Fruit fly (Drosophila melanogaster): ENCODE results near the gene mRpS34.
A peak's percentile ranks its signal among the peaks of the same experiment; 100 is the strongest.

mRpS34 gene

dm6 chr3L:16334876-16335275 is 13.0 kb upstream of the mRpS34 start (continued):
- no peak for TF ChIP-seq CG5953 (GFP tag; IDR thresholded peaks at IDR 0.05)
- TF ChIP-seq CG17186 (GFP tag; optimal IDR thresholded peaks at IDR 0.05), result no peak
- no peak for TF ChIP-seq unpg (GFP tag; optimal IDR thresholded peaks at IDR 0.05)
- TF ChIP-seq HHEX (GFP tag; optimal IDR thresholded peaks at IDR 0.05), result no peak
- no peak for TF ChIP-seq CG18599 (GFP tag; optimal IDR thresholded peaks at IDR 0.05)
- no peak for TF ChIP-seq Optix (GFP tag; IDR thresholded peaks at IDR 0.05)
- no peak for TF ChIP-seq H2.0 (GFP tag; IDR thresholded peaks at IDR 0.05)
- TF ChIP-seq HLH54F (GFP tag; optimal IDR thresholded peaks at IDR 0.05), result no peak
- no peak for TF ChIP-seq h (optimal IDR thresholded peaks at IDR 0.05)
- TF ChIP-seq CG17612 (GFP tag; IDR thresholded peaks at IDR 0.05), result peak; percentile 35; the same call in 1 of the 2 replicates
- no peak for TF ChIP-seq Hr3 (GFP tag; optimal IDR thresholded peaks at IDR 0.05)
- TF ChIP-seq bab2 (GFP tag; optimal IDR thresholded peaks at IDR 0.05), result no peak
- peak in 1 of 3 experiments; percentile 53 for TF ChIP-seq lola (GFP tag; optimal IDR thresholded peaks at IDR 0.05)
- no peak for TF ChIP-seq Mrtf (GFP tag; IDR thresholded peaks at IDR 0.05)
- TF ChIP-seq Deaf1 (tag; optimal IDR thresholded peaks at IDR 0.05), result no peak
- TF ChIP-seq CG12219 (GFP tag; optimal IDR thresholded peaks at IDR 0.05), result no peak
- peak; percentile 18; the same call in 1 of the 2 replicates for TF ChIP-seq Bgb (GFP tag; IDR thresholded peaks at IDR 0.05; ENCODE audit: partially characterized antibody)
- TF ChIP-seq CG8290 (GFP tag; optimal IDR thresholded peaks at IDR 0.05), result no peak
- TF ChIP-seq CG8290 (tag; optimal IDR thresholded peaks at IDR 0.05), result peak in 1 of 2 experiments; percentile 31
- TF ChIP-seq CG9876 (GFP tag; optimal IDR thresholded peaks at IDR 0.05), result no peak
- no peak for TF ChIP-seq Side (GFP tag; optimal IDR thresholded peaks at IDR 0.05)
- TF ChIP-seq dmrt99B (tag; optimal IDR thresholded peaks at IDR 0.05), result no peak
- no peak for TF ChIP-seq ash1 (GFP tag; optimal IDR thresholded peaks at IDR 0.05)
- no peak for TF ChIP-seq D19B (GFP tag; optimal IDR thresholded peaks at IDR 0.05)
- TF ChIP-seq CG12769 (tag; optimal IDR thresholded peaks at IDR 0.05), result peak; percentile 46

- no peak for TF ChIP-seq H2.0 (GFP tag; IDR thresholded peaks at IDR 0.05)
- TF ChIP-seq CG32772 (GFP tag; IDR thresholded peaks at IDR 0.05), result no peak
- TF ChIP-seq CG3163 (GFP tag; optimal IDR thresholded peaks at IDR 0.05), result no peak
- TF ChIP-seq crc (GFP tag; optimal IDR thresholded peaks at IDR 0.05), result no peak
- TF ChIP-seq Hr3 (GFP tag; optimal IDR thresholded peaks at IDR 0.05), result no peak
- no peak for TF ChIP-seq scrt (GFP tag; optimal IDR thresholded peaks at IDR 0.05)
- TF ChIP-seq Poxn (GFP tag; IDR thresholded peaks at IDR 0.05), result no peak
- no peak for TF ChIP-seq unc-4 (GFP tag; IDR thresholded peaks at IDR 0.05; ENCODE audit: partially characterized antibody)
- no peak for TF ChIP-seq CG31224 (GFP tag; IDR thresholded peaks at IDR 0.05)
- TF ChIP-seq bowl (GFP tag; IDR thresholded peaks at IDR 0.05), result no peak
- peak; percentile 48 for TF ChIP-seq ftz-f1 (GFP tag; optimal IDR thresholded peaks at IDR 0.05)
- TF ChIP-seq CG17829 (tag; optimal IDR thresholded peaks at IDR 0.05), result no peak
- TF ChIP-seq fru (optimal IDR thresholded peaks at IDR 0.05), result no peak
- TF ChIP-seq CG34422 (GFP tag; IDR thresholded peaks at IDR 0.05), result no peak
- TF ChIP-seq schlank (tag; optimal IDR thresholded peaks at IDR 0.05), result no peak
- TF ChIP-seq bsh (GFP tag; optimal IDR thresholded peaks at IDR 0.05), result no peak
- TF ChIP-seq Antp (GFP tag; optimal IDR thresholded peaks at IDR 0.05), result no peak
- no peak for TF ChIP-seq ci (GFP tag; IDR thresholded peaks at IDR 0.05)
- TF ChIP-seq eyg (GFP tag; optimal IDR thresholded peaks at IDR 0.05), result no peak
- TF ChIP-seq CG11696 (GFP tag; IDR thresholded peaks at IDR 0.05), result no peak
- TF ChIP-seq Stat92E (GFP tag; optimal IDR thresholded peaks at IDR 0.05), result no peak
- no peak for TF ChIP-seq CG9876 (GFP tag; optimal IDR thresholded peaks at IDR 0.05)
- peak; percentile 83 for TF ChIP-seq vvl (GFP tag; IDR thresholded peaks at IDR 0.05)
- no peak for TF ChIP-seq repo (GFP tag; optimal IDR thresholded peaks at IDR 0.05)
- TF ChIP-seq Blimp-1 (GFP tag; optimal IDR thresholded peaks at IDR 0.05), result peak; percentile 63
- TF ChIP-seq Med (GFP tag), result peak; percentile 20
- TF ChIP-seq CG12659 (GFP tag; optimal IDR thresholded peaks at IDR 0.05), result no peak
- no peak for TF ChIP-seq ap (GFP tag; IDR thresholded peaks at IDR 0.05)
- no peak for TF ChIP-seq D19B (GFP tag; optimal IDR thresholded peaks at IDR 0.05)
- TF ChIP-seq CG6683 (GFP tag; optimal IDR thresholded peaks at IDR 0.05), result no peak
- 0 out of 2 replicates have a peak, but pooled peaks have one; percentile 10 for TF ChIP-seq CG43689 (GFP tag; IDR thresholded peaks at IDR 0.05)
- TF ChIP-seq HLH54F (GFP tag; optimal IDR thresholded peaks at IDR 0.05), result no peak
These were observed 10.1 kb upstream of the mRpS34 start for dm6 chr3L:16337739-16338138.
